Worm (Caenorhabditis elegans) whole organism, young adult: Measurements from ENCODE around the gene F23H11.2.

Experiments
- B0035.1 ChIP-seq: sonication (generic microtip); optimal IDR thresholded peaks from 2 replicates; lab custom pipeline; 2016; ENCODE audit warnings: missing genetic modification characterization, mild to moderate bottlenecking, missing compliant biosample characterization, missing genotype, missing genetic modification reagents
- F22D6.2 ChIP-seq: sonication (generic microtip); optimal IDR thresholded peaks from 2 replicates; lab custom pipeline; 2016; ENCODE audit warnings: mild to moderate bottlenecking, missing genetic modification characterization, missing compliant biosample characterization
- F39B2.1 ChIP-seq: fragments of 200-800 bp; sonication (Bioruptor generic); IDR thresholded peaks from 2 replicates; pipeline ENCODE4 v1.3.6; 2022; ENCODE audit warnings: missing genetic modification reagents, missing genetic modification characterization, missing compliant biosample characterization
- F57A8.1 ChIP-seq: fragments of 200-800 bp; sonication (Bioruptor generic); optimal IDR thresholded peaks from 2 replicates; lab custom pipeline; 2018; ENCODE audit warnings: mild to moderate bottlenecking, missing genetic modification characterization, moderate library complexity, missing compliant biosample characterization
- F57C9.4 ChIP-seq: sonication (generic microtip); optimal IDR thresholded peaks from 2 replicates; lab custom pipeline; 2017; ENCODE audit warnings: mild to moderate bottlenecking, missing genetic modification characterization, missing compliant biosample characterization
- Y67H2A.10 ChIP-seq: fragments of 200-800 bp; sonication (Bioruptor generic); conservative IDR thresholded peaks from 2 replicates; pipeline ENCODE4 v1.3.6; 2022; ENCODE audit warnings: missing genetic modification reagents, missing genetic modification characterization, missing compliant biosample characterization
- aptf-3 ChIP-seq: fragments of 200-800 bp; sonication (Bioruptor generic); IDR thresholded peaks from 2 replicates; pipeline ENCODE4 v1.3.6; 2022; ENCODE audit warnings: missing genetic modification characterization, missing compliant biosample characterization
- attf-3 ChIP-seq: fragments of 200-800 bp; sonication (Bioruptor generic); conservative IDR thresholded peaks from 2 replicates; pipeline ENCODE4 v1.3.6; 2022; ENCODE audit warnings: missing genetic modification reagents, missing genetic modification characterization, missing compliant biosample characterization
- attf-6 ChIP-seq: fragments of 200-800 bp; sonication (Bioruptor generic); IDR thresholded peaks from 2 replicates; pipeline ENCODE4 v1.3.6; 2022; ENCODE audit warnings: missing genetic modification reagents, missing genetic modification characterization, missing compliant biosample characterization
- ceh-100 ChIP-seq: fragments of 200-800 bp; sonication (Bioruptor generic); IDR thresholded peaks from 2 replicates; pipeline ENCODE4 v1.3.6; 2022; ENCODE audit warnings: missing genetic modification reagents, missing genetic modification characterization, missing compliant biosample characterization
- ceh-79 ChIP-seq: sonication (generic microtip); optimal IDR thresholded peaks from 2 replicates; lab custom pipeline; 2017; ENCODE audit warnings: mild to moderate bottlenecking, missing genetic modification characterization, missing compliant biosample characterization
- dpff-1 ChIP-seq: sonication (generic microtip); optimal IDR thresholded peaks from 2 replicates; lab custom pipeline; 2017; ENCODE audit warnings: mild to moderate bottlenecking, missing genetic modification characterization, missing compliant biosample characterization
- efl-1 ChIP-seq: fragments of 150-350 bp; optimal IDR thresholded peaks from 2 replicates; lab custom pipeline; 2014; ENCODE audit warnings: missing biosample characterization, missing genetic modification reagents, missing genetic modification characterization
- egl-44 ChIP-seq: fragments of 200-800 bp; sonication (Bioruptor generic); IDR thresholded peaks from 2 replicates; pipeline ENCODE4 v1.3.6; 2022; ENCODE audit warnings: missing genetic modification reagents, missing genetic modification characterization, missing compliant biosample characterization
- egrh-3 ChIP-seq: fragments of 200-800 bp; sonication (Bioruptor generic); IDR thresholded peaks from 2 replicates; pipeline ENCODE4 v1.3.6; 2022; ENCODE audit warnings: missing genetic modification reagents, missing genetic modification characterization, missing compliant biosample characterization
- hlh-12 ChIP-seq: sonication (generic microtip); optimal IDR thresholded peaks from 2 replicates; lab custom pipeline; 2016; ENCODE audit warnings: missing genetic modification characterization, missing compliant biosample characterization
- hmg-1.2 ChIP-seq: fragments of 200-800 bp; sonication (Bioruptor generic); IDR thresholded peaks from 2 replicates; pipeline ENCODE4 v1.3.6; 2022; ENCODE audit warnings: missing genetic modification reagents, missing genetic modification characterization, missing compliant biosample characterization
- hmg-20 ChIP-seq: fragments of 200-800 bp; sonication (Bioruptor generic); IDR thresholded peaks from 2 replicates; pipeline ENCODE4 v1.3.6; 2022; ENCODE audit warnings: missing genetic modification reagents, missing genetic modification characterization, missing compliant biosample characterization
- let-526 ChIP-seq: fragments of 200-800 bp; sonication (Bioruptor generic); IDR thresholded peaks from 2 replicates; pipeline ENCODE4 v1.3.6; 2022; ENCODE audit warnings: missing genetic modification reagents, missing genetic modification characterization, missing compliant biosample characterization
- let-607 ChIP-seq, 2 experiments: fragments of 200-800 bp in 1 of 2; sonication (Bioruptor generic) in 1 of 2; sonication (generic microtip) in 1 of 2; optimal IDR thresholded peaks; 2 replicates each; lab custom pipeline; 2016 to 2018; ENCODE audit warnings: mild to moderate bottlenecking in 2 of 2, missing compliant biosample characterization in 2 of 2, missing genetic modification characterization in 2 of 2, moderate library complexity in 2 of 2, missing genotype in 1 of 2
- lin-26 ChIP-seq: fragments of 200-800 bp; sonication (Bioruptor generic); IDR thresholded peaks from 2 replicates; pipeline ENCODE4 v1.3.6; 2022; ENCODE audit warnings: missing genetic modification reagents, missing genetic modification characterization, missing compliant biosample characterization
- lin-35 ChIP-seq, 3 experiments: fragments of 150-350 bp in 2 of 3; sonication (generic microtip) in 1 of 3; optimal IDR thresholded peaks; 2 replicates each; lab custom pipeline; 2014 to 2018; ENCODE audit warnings: missing biosample characterization in 3 of 3, missing genetic modification characterization in 3 of 3, missing genetic modification reagents in 3 of 3
- lsy-27 ChIP-seq: sonication (generic microtip); optimal IDR thresholded peaks from 2 replicates; lab custom pipeline; 2017; ENCODE audit warnings: missing genetic modification characterization, mild to moderate bottlenecking, missing compliant biosample characterization, antibody characterized with exemption, missing genotype, borderline replicate concordance; ENCODE audit not compliant: insufficient read depth
- madf-10 ChIP-seq: sonication (generic microtip); optimal IDR thresholded peaks from 2 replicates; lab custom pipeline; 2016; ENCODE audit warnings: mild to moderate bottlenecking, missing genetic modification characterization, missing compliant biosample characterization
- madf-6 ChIP-seq: fragments of 200-800 bp; sonication (Bioruptor generic); IDR thresholded peaks from 2 replicates; pipeline ENCODE4 v1.3.6; 2022; ENCODE audit warnings: missing genetic modification reagents, missing genetic modification characterization, missing compliant biosample characterization
- rcor-1 ChIP-seq: fragments of 200-800 bp; sonication (Bioruptor generic); IDR thresholded peaks from 2 replicates; pipeline ENCODE4 v1.3.6; 2022; ENCODE audit warnings: missing genetic modification reagents, missing genetic modification characterization, missing compliant biosample characterization
- snpc-1.1 ChIP-seq: sonication (generic microtip); optimal IDR thresholded peaks from 2 replicates; lab custom pipeline; 2017; ENCODE audit warnings: missing genetic modification characterization, mild to moderate bottlenecking, missing compliant biosample characterization, antibody characterized with exemption, moderate library complexity, missing genotype, missing genetic modification reagents; ENCODE audit not compliant: insufficient read depth
- snpc-3.4 ChIP-seq: sonication (generic microtip); optimal IDR thresholded peaks from 2 replicates; lab custom pipeline; 2017; ENCODE audit warnings: missing genetic modification characterization, mild to moderate bottlenecking, missing compliant biosample characterization, antibody characterized with exemption, moderate library complexity, missing genotype, missing genetic modification reagents
- tbp1 ChIP-seq: fragments of 200-800 bp; sonication (Bioruptor generic); optimal IDR thresholded peaks from 2 replicates; lab custom pipeline; 2018; ENCODE audit warnings: mild to moderate bottlenecking, missing genetic modification characterization, missing compliant biosample characterization
- zfh-2 ChIP-seq: fragments of 200-800 bp; sonication (Bioruptor generic); conservative IDR thresholded peaks from 2 replicates; pipeline ENCODE4 v1.3.6; 2022; ENCODE audit warnings: missing genetic modification reagents, missing genetic modification characterization, missing compliant biosample characterization
- ztf-22 ChIP-seq: fragments of 200-800 bp; sonication (Bioruptor generic); optimal IDR thresholded peaks from 2 replicates; lab custom pipeline; 2018; ENCODE audit warnings: mild to moderate bottlenecking, missing genetic modification characterization, moderate library complexity, missing compliant biosample characterization
- ztf-3 ChIP-seq: fragments of 200-800 bp; sonication (Bioruptor generic); optimal IDR thresholded peaks from 2 replicates; lab custom pipeline; 2018; ENCODE audit warnings: mild to moderate bottlenecking, missing genetic modification characterization, missing compliant biosample characterization

The F23H11.2 gene

ce11 chrIII:895525-895924 is at the start of gene F23H11.2, which contains the start of gene ztf-18:
F23H11.2 (plus strand) TSS chrIII:895747.
ztf-18 (minus strand) TSS chrIII:895712.
- TF ChIP-seq tbp1: no peak
- no peak for TF ChIP-seq rcor-1
- TF ChIP-seq let-607 (tag; optimal IDR thresholded peaks at IDR 0.05; lab: Kevin White, UChicago): no peak
- no peak for TF ChIP-seq egl-44
- no peak for TF ChIP-seq hlh-12 (tag; lab: Kevin White, UChicago)
- TF ChIP-seq ceh-100 (GFP tag; lab: Robert Waterston, UW): no peak
- no peak for TF ChIP-seq hmg-1.2
- no peak for TF ChIP-seq dpff-1

ce11 chrIII:852296-852695 is 43.3 kb upstream of the F23H11.2 start, which contains the start of gene moma-1:
moma-1 (minus strand) TSS chrIII:852396.
- no peak for TF ChIP-seq ztf-22
- TF ChIP-seq efl-1: peak; percentile 27
- peak; percentile 10 for TF ChIP-seq ceh-79
- TF ChIP-seq aptf-3 (GFP tag; lab: Robert Waterston, UW): no peak
- TF ChIP-seq madf-6: peak; percentile 14; the same call in 1 of the 2 replicates
- TF ChIP-seq snpc-3.4 (tag; lab: Kevin White, UChicago): peak; percentile 35

DNA sequence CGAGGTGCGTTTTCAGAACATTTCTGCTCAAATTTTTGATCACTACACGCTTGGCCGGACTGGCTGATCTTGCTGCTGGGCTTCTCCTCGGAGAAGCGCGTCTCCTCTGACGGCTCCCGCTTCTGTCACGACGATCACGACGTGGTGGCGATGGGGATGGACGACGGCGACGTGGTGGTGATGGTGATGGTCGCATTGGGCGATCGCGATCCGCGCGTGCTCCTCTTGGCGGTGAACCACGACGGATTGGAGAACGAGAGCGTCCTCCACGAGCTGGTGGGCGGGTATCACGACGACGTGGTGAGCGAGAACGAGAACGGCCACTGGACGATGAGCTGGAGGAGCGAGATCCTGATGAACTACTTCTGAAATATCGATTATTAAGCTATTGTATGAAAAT is 42.1 kb upstream of the F23H11.2 start:
- TF ChIP-seq F22D6.2 (tag; lab: Kevin White, UChicago) (no peak), zfh-2 (GFP tag; lab: Robert Waterston, UW) (peak; percentile 91), snpc-1.1 (tag; lab: Kevin White, UChicago) (no peak), egrh-3 (GFP tag; lab: Robert Waterston, UW) (peak; percentile 73; the same call in 1 of the 2 replicates)

ce11 chrIII:853859-854359 is 41.6 kb upstream of the F23H11.2 start, which contains the start of the genes rnp-5 and tag-51:
rnp-5 (minus strand) TSS chrIII:853909.
tag-51 (plus strand) TSS chrIII:854221.
- TF ChIP-seq ztf-3: no peak
- TF ChIP-seq attf-3 (GFP tag; lab: Robert Waterston, UW): peak; percentile 89
- no peak for TF ChIP-seq egl-44
- TF ChIP-seq, all 124 proteins: peak for 1

ce11 chrIII:856260-856659 is 39.3 kb upstream of the F23H11.2 start, which contains the start of gene K02F3.12:
K02F3.12 (plus strand) TSS chrIII:856560.
- TF ChIP-seq hmg-20 (GFP tag; lab: Robert Waterston, UW) (no peak), B0035.1 (no peak), F57C9.4 (tag; lab: Kevin White, UChicago) (no peak), F57A8.1 (GFP tag; lab: Kevin White, UChicago) (no peak), F39B2.1 (GFP tag; lab: Robert Waterston, UW) (no peak), snpc-3.4 (tag; lab: Kevin White, UChicago) (no peak), Y67H2A.10 (GFP tag; lab: Robert Waterston, UW) (no peak), egrh-3 (GFP tag; lab: Robert Waterston, UW) (no peak), attf-6 (GFP tag; lab: Robert Waterston, UW) (no peak), lsy-27 (tag; lab: Kevin White, UChicago) (no peak), rcor-1 (no peak), aptf-3 (GFP tag; lab: Robert Waterston, UW) (no peak), let-526 (GFP tag; lab: Robert Waterston, UW) (no peak), madf-10 (no peak), lin-35 (GFP tag; optimal IDR thresholded peaks at IDR 0.05; lab: Kevin White, UChicago) (no peak), lin-26 (no peak)
- TF ChIP-seq, all 124 proteins: peak for 0
